Worm (Caenorhabditis elegans): Measurements from ENCODE around the gene epi-1.
A peak's percentile ranks its signal among the peaks of the same experiment; 100 is the strongest.

- TF ChIP-seq lsy-2 (tag; optimal IDR thresholded peaks at IDR 0.05): no peak
- TF ChIP-seq lin-13 (tag; optimal IDR thresholded peaks at IDR 0.05): no peak
- no peak for TF ChIP-seq ceh-39 (tag; optimal IDR thresholded peaks at IDR 0.05)
- TF ChIP-seq hlh-1 (tag; optimal IDR thresholded peaks at IDR 0.05): no peak
- no peak for TF ChIP-seq nhr-28 (tag; optimal IDR thresholded peaks at IDR 0.05)
- TF ChIP-seq ztf-11 (tag; optimal IDR thresholded peaks at IDR 0.05): no peak
- TF ChIP-seq nhr-12 (tag; optimal IDR thresholded peaks at IDR 0.05): no peak
- TF ChIP-seq nhr-76 (tag; optimal IDR thresholded peaks at IDR 0.05): no peak
- no peak for TF ChIP-seq elt-3 (tag; optimal IDR thresholded peaks at IDR 0.05)
- peak; percentile 7 for TF ChIP-seq pha-4 (tag; optimal IDR thresholded peaks at IDR 0.05)
- no peak for TF ChIP-seq ham-2 (GFP tag; optimal IDR thresholded peaks at IDR 0.05)
- no peak for TF ChIP-seq flh-1 (GFP tag; optimal IDR thresholded peaks at IDR 0.05)
- no peak for TF ChIP-seq blmp-1 (tag; optimal IDR thresholded peaks at IDR 0.05)
- no peak for TF ChIP-seq elt-1 (tag; optimal IDR thresholded peaks at IDR 0.05; ENCODE audit: borderline replicate concordance, insufficient read depth)
These were observed 48.0 kb downstream of the epi-1 start for ce11 chrIV:10714594-10714993.

All from whole organism, mixed stage, embryonic.